Fruit fly (Drosophila melanogaster) whole organism, embryonic: ENCODE measurements around the gene plx.

Experiments used
- Antp ChIP-seq: fragments of 200-800 bp; sonication (Bioruptor generic); optimal IDR thresholded peaks from 3 replicates; lab custom pipeline; 2016; ENCODE audit warnings: missing biosample characterization, missing genetic modification characterization
- CG10462 ChIP-seq: fragments of 200-800 bp; sonication (Bioruptor generic); optimal IDR thresholded peaks from 2 replicates; lab custom pipeline; 2016; ENCODE audit warnings: missing biosample characterization, missing genetic modification characterization
- CG11247 ChIP-seq: fragments of 200-800 bp; sonication (Bioruptor generic); IDR thresholded peaks from 2 replicates; pipeline ENCODE4 v1.3.6; 2022; ENCODE audit warnings: missing biosample characterization, missing genetic modification characterization
- CG11504 ChIP-seq: fragments of 200-800 bp; sonication (Bioruptor generic); optimal IDR thresholded peaks from 3 replicates; lab custom pipeline; 2019; ENCODE audit warnings: missing biosample characterization, mild to moderate bottlenecking, missing genetic modification characterization, moderate library complexity
- CG13624 ChIP-seq: fragments of 200-800 bp; sonication (Bioruptor generic); optimal IDR thresholded peaks from 2 replicates; lab custom pipeline; 2016; ENCODE audit warnings: missing biosample characterization, missing genetic modification characterization
- CG14667 ChIP-seq: fragments of 200-800 bp; sonication (Bioruptor generic); IDR thresholded peaks from 2 replicates; pipeline ENCODE4 v1.3.6; 2022; ENCODE audit warnings: missing biosample characterization, missing genetic modification characterization
- CG15601 ChIP-seq: fragments of 200-800 bp; sonication (Bioruptor generic); optimal IDR thresholded peaks from 3 replicates; lab custom pipeline; 2019; ENCODE audit warnings: missing biosample characterization, mild to moderate bottlenecking, missing genetic modification characterization, moderate library complexity
- CG15696 ChIP-seq: fragments of 200-800 bp; sonication (Bioruptor generic); optimal IDR thresholded peaks from 2 replicates; lab custom pipeline; 2019; ENCODE audit warnings: missing biosample characterization, mild to moderate bottlenecking, missing genetic modification characterization, moderate library complexity
- CG16813 ChIP-seq: fragments of 200-800 bp; sonication (Bioruptor generic); IDR thresholded peaks from 3 replicates; pipeline ENCODE4 v1.3.6; 2022; ENCODE audit warnings: missing biosample characterization, missing genetic modification characterization; ENCODE audit not compliant: partially characterized antibody
- CG16815 ChIP-seq: fragments of 200-800 bp; sonication (Bioruptor generic); optimal IDR thresholded peaks from 3 replicates; lab custom pipeline; 2017; ENCODE audit warnings: missing biosample characterization, mild to moderate bottlenecking, missing genetic modification characterization
- CG18764 ChIP-seq: fragments of 200-800 bp; sonication (Bioruptor generic); optimal IDR thresholded peaks from 3 replicates; lab custom pipeline; 2016; ENCODE audit warnings: missing biosample characterization, missing genetic modification characterization
- CG2129 ChIP-seq: fragments of 200-800 bp; sonication (Bioruptor generic); IDR thresholded peaks from 2 replicates; pipeline ENCODE4 v1.3.6; 2022; ENCODE audit warnings: missing biosample characterization, missing genetic modification characterization; ENCODE audit not compliant: partially characterized antibody
- CG2678 ChIP-seq: fragments of 200-800 bp; sonication (Bioruptor generic); optimal IDR thresholded peaks from 3 replicates; lab custom pipeline; 2019; ENCODE audit warnings: missing biosample characterization, mild to moderate bottlenecking, missing genetic modification characterization, moderate library complexity
- CG31365 ChIP-seq: fragments of 200-800 bp; sonication (Bioruptor generic); optimal IDR thresholded peaks from 2 replicates; lab custom pipeline; 2018; ENCODE audit warnings: missing biosample characterization, mild to moderate bottlenecking, missing genetic modification characterization
- CG3407 ChIP-seq: fragments of 200-800 bp; sonication (Bioruptor generic); optimal IDR thresholded peaks from 2 replicates; lab custom pipeline; 2018; ENCODE audit warnings: missing biosample characterization, mild to moderate bottlenecking, missing genetic modification characterization
- CG34376 ChIP-seq: fragments of 200-800 bp; sonication (Bioruptor generic); optimal IDR thresholded peaks from 2 replicates; lab custom pipeline; 2018; ENCODE audit warnings: missing biosample characterization, mild to moderate bottlenecking, missing genetic modification characterization
- CG34422 ChIP-seq: fragments of 200-800 bp; sonication (Bioruptor generic); IDR thresholded peaks from 3 replicates; pipeline ENCODE4 v1.3.6; 2022; ENCODE audit warnings: missing biosample characterization, missing genetic modification characterization
- CG5953 ChIP-seq: fragments of 200-800 bp; sonication (Bioruptor generic); IDR thresholded peaks from 2 replicates; pipeline ENCODE4 v1.3.6; 2022; ENCODE audit warnings: missing biosample characterization, missing genetic modification characterization
- CG6813 ChIP-seq: fragments of 200-800 bp; sonication (Bioruptor generic); optimal IDR thresholded peaks from 2 replicates; lab custom pipeline; 2017; ENCODE audit warnings: missing biosample characterization, missing genetic modification characterization, mild to moderate bottlenecking, moderate library complexity, missing genetic modification reagents
- CG7928 ChIP-seq: fragments of 200-800 bp; sonication (Bioruptor generic); optimal IDR thresholded peaks from 2 replicates; lab custom pipeline; 2017; ENCODE audit warnings: missing biosample characterization, mild to moderate bottlenecking, missing genetic modification characterization
- CG9215 ChIP-seq: fragments of 200-800 bp; sonication (Bioruptor generic); IDR thresholded peaks from 2 replicates; pipeline ENCODE4 v1.3.6; 2022; ENCODE audit warnings: missing biosample characterization, missing genetic modification characterization
- Deaf1 ChIP-seq: fragments of 200-800 bp; optimal IDR thresholded peaks from 3 replicates; lab custom pipeline; 2019; ENCODE audit warnings: missing biosample characterization, mild to moderate bottlenecking, missing genetic modification characterization, moderate library complexity
- Fer2 ChIP-seq: fragments of 200-800 bp; sonication (Bioruptor generic); optimal IDR thresholded peaks from 2 replicates; lab custom pipeline; 2018; ENCODE audit warnings: missing biosample characterization, mild to moderate bottlenecking, missing genetic modification characterization, moderate library complexity
- Gug ChIP-seq: fragments of 200-800 bp; sonication (Bioruptor generic); IDR thresholded peaks from 4 replicates; pipeline ENCODE4 v1.3.6; 2022; ENCODE audit warnings: missing biosample characterization, missing genetic modification characterization
- MBD-R2 ChIP-seq: fragments of 200-800 bp; sonication (Bioruptor generic); IDR thresholded peaks from 2 replicates; pipeline ENCODE4 v1.3.6; 2022; ENCODE audit warnings: missing biosample characterization, missing genetic modification characterization
- br ChIP-seq: fragments of >200 bp; optimal IDR thresholded peaks from 2 replicates; lab custom pipeline; 2017
- cato ChIP-seq: fragments of 200-800 bp; sonication (Bioruptor generic); optimal IDR thresholded peaks from 2 replicates; lab custom pipeline; 2016; ENCODE audit warnings: missing biosample characterization, missing genetic modification characterization, borderline replicate concordance
- caup ChIP-seq: fragments of 200-800 bp; sonication (Bioruptor generic); optimal IDR thresholded peaks from 3 replicates; lab custom pipeline; 2017; ENCODE audit warnings: missing biosample characterization, mild to moderate bottlenecking, missing genetic modification characterization, moderate library complexity; ENCODE audit not compliant: severe bottlenecking
- danr ChIP-seq: fragments of 200-800 bp; sonication (Bioruptor generic); IDR thresholded peaks from 2 replicates; pipeline ENCODE4 v1.3.6; 2022; ENCODE audit warnings: missing biosample characterization, missing genetic modification characterization
- gfzf ChIP-seq: fragments of 200-800 bp; sonication (Bioruptor generic); optimal IDR thresholded peaks from 2 replicates; lab custom pipeline; 2016; ENCODE audit warnings: missing biosample characterization, mild to moderate bottlenecking, missing genetic modification characterization, moderate library complexity
- gro ChIP-seq: fragments of 200-800 bp; sonication (Bioruptor generic); optimal IDR thresholded peaks from 2 replicates; lab custom pipeline; 2016; ENCODE audit warnings: missing biosample characterization, missing genetic modification characterization
- gsb-n ChIP-seq: fragments of 200-800 bp; sonication (Bioruptor generic); optimal IDR thresholded peaks from 3 replicates; lab custom pipeline; 2018; ENCODE audit warnings: missing biosample characterization, mild to moderate bottlenecking, missing genetic modification characterization
- hb ChIP-seq: fragments of 200-800 bp; sonication (Bioruptor generic); IDR thresholded peaks from 3 replicates; pipeline ENCODE4 v1.3.6; 2022; ENCODE audit warnings: missing biosample characterization, missing genetic modification characterization; ENCODE audit not compliant: partially characterized antibody
- insv ChIP-seq, 2 experiments: fragments of 200-800 bp; sonication (Bioruptor generic); optimal IDR thresholded peaks; 3 replicates each; lab custom pipeline; 2016 to 2018; ENCODE audit warnings: missing biosample characterization in 2 of 2, missing genetic modification characterization in 2 of 2
- jing ChIP-seq: fragments of 200-800 bp; sonication (Bioruptor generic); optimal IDR thresholded peaks from 2 replicates; lab custom pipeline; 2018; ENCODE audit warnings: missing biosample characterization, mild to moderate bottlenecking, missing genetic modification characterization
- knrl ChIP-seq: fragments of 200-800 bp; sonication (Bioruptor generic); IDR thresholded peaks from 3 replicates; pipeline ENCODE4 v1.3.6; 2022; ENCODE audit warnings: missing biosample characterization, missing genetic modification characterization; ENCODE audit not compliant: partially characterized antibody
- lola ChIP-seq, 3 experiments: fragments of >200 bp in 2 of 3; fragments of 200-800 bp in 1 of 3; sonication (Bioruptor generic) in 1 of 3; optimal IDR thresholded peaks; 2 replicates each; lab custom pipeline; 2017 to 2019; ENCODE audit warnings: missing biosample characterization in 3 of 3, missing genetic modification characterization in 3 of 3, mild to moderate bottlenecking in 1 of 3, moderate library complexity in 1 of 3
- lov ChIP-seq, 2 experiments: fragments of 200-800 bp in 1 of 2; fragments of >200 bp in 1 of 2; sonication (Bioruptor generic) in 1 of 2; IDR thresholded peaks in 1 of 2; optimal IDR thresholded peaks in 1 of 2; 2 replicates in 1 of 2; 3 replicates in 1 of 2; pipeline versions ENCODE4 v1.3.6 to Lab custom; 2017 to 2022; ENCODE audit warnings: missing biosample characterization in 1 of 2, missing genetic modification characterization in 1 of 2
- mld ChIP-seq: fragments of 200-800 bp; sonication (Bioruptor generic); IDR thresholded peaks from 3 replicates; pipeline ENCODE4 v1.3.6; 2022; ENCODE audit warnings: missing biosample characterization, missing genetic modification characterization; ENCODE audit not compliant: partially characterized antibody
- onecut ChIP-seq: fragments of 200-800 bp; sonication (Bioruptor generic); IDR thresholded peaks from 2 replicates; pipeline ENCODE4 v1.3.6; 2022; ENCODE audit warnings: missing biosample characterization, missing genetic modification characterization
- pfk ChIP-seq: fragments of 200-800 bp; sonication (Bioruptor generic); optimal IDR thresholded peaks from 2 replicates; lab custom pipeline; 2018; ENCODE audit warnings: missing biosample characterization, mild to moderate bottlenecking, missing genetic modification characterization, moderate library complexity
- sc ChIP-seq, 3 experiments: fragments of >200 bp in 2 of 3; fragments of 200-800 bp in 1 of 3; sonication (Bioruptor generic) in 1 of 3; optimal IDR thresholded peaks; 2 replicates in 2 of 3; 3 replicates in 1 of 3; lab custom pipeline; 2017; ENCODE audit warnings: mild to moderate bottlenecking in 1 of 3, missing biosample characterization in 1 of 3, missing genetic modification characterization in 1 of 3, missing genetic modification reagents in 1 of 3
- slbo ChIP-seq: fragments of 200-800 bp; sonication (Bioruptor generic); IDR thresholded peaks from 2 replicates; pipeline ENCODE4 v1.3.6; 2022; ENCODE audit warnings: missing biosample characterization, missing genetic modification characterization
- unc-4 ChIP-seq: fragments of 200-800 bp; sonication (Bioruptor generic); IDR thresholded peaks from 2 replicates; pipeline ENCODE4 v1.3.6; 2022; ENCODE audit warnings: missing biosample characterization, missing genetic modification characterization; ENCODE audit not compliant: partially characterized antibody
- zen2 ChIP-seq: fragments of 200-800 bp; sonication (Bioruptor generic); IDR thresholded peaks from 3 replicates; pipeline ENCODE4 v1.3.6; 2022; ENCODE audit warnings: missing biosample characterization, missing genetic modification characterization; ENCODE audit not compliant: partially characterized antibody
- zfh1 ChIP-seq: fragments of 200-800 bp; sonication (Bioruptor generic); IDR thresholded peaks from 3 replicates; pipeline ENCODE4 v1.3.6; 2022; ENCODE audit warnings: missing biosample characterization, missing genetic modification characterization

Gene plx

dm6 chr3R:5658984-5659802 lies 26.5 kb upstream of the plx start (continued):
- TF ChIP-seq lov (optimal IDR thresholded peaks at IDR 0.05; lab: Kevin White, UChicago), result no peak
- TF ChIP-seq lov (GFP tag; IDR thresholded peaks at IDR 0.05; lab: Robert Waterston, UW), result no peak
- no peak for TF ChIP-seq cato (GFP tag; lab: Kevin White, UChicago)
- no peak for TF ChIP-seq caup (GFP tag; lab: Kevin White, UChicago)
- no peak for TF ChIP-seq CG31365 (tag; lab: Kevin White, UChicago)
- no peak for TF ChIP-seq CG14667 (GFP tag; lab: Robert Waterston, UW)
- no peak for TF ChIP-seq CG11247
- no peak for TF ChIP-seq CG5953
- no peak for TF ChIP-seq pfk (GFP tag; lab: Kevin White, UChicago)
- peak; percentile 39; the same call in 1 of the 3 replicates for TF ChIP-seq CG16813 (GFP tag; lab: Robert Waterston, UW)
- no peak for TF ChIP-seq CG11504
- TF ChIP-seq CG10462 (GFP tag; lab: Kevin White, UChicago), result no peak
- no peak for TF ChIP-seq gsb-n (tag; lab: Kevin White, UChicago)
- no peak for TF ChIP-seq CG9215 (GFP tag; lab: Robert Waterston, UW)
- no peak for TF ChIP-seq lola (GFP tag; optimal IDR thresholded peaks at IDR 0.05; lab: Kevin White, UChicago)
- TF ChIP-seq onecut, result no peak
- 0 out of 3 replicates have a peak, but pooled peaks have one; percentile 43 for TF ChIP-seq zfh1 (GFP tag; lab: Robert Waterston, UW)
- TF ChIP-seq jing (GFP tag; lab: Kevin White, UChicago), result no peak
- TF ChIP-seq CG34422 (GFP tag; lab: Robert Waterston, UW), result peak; percentile 20; the same call in 1 of the 3 replicates
- peak; percentile 3 for TF ChIP-seq Antp (GFP tag; lab: Kevin White, UChicago)
- peak; percentile 19; the same call in 1 of the 4 replicates for TF ChIP-seq Gug (GFP tag; lab: Robert Waterston, UW)
- TF ChIP-seq CG34376 (GFP tag; lab: Kevin White, UChicago), result peak; percentile 70
- no peak for TF ChIP-seq CG3407 (GFP tag; lab: Kevin White, UChicago)
- TF ChIP-seq CG15601, result no peak
- no peak for TF ChIP-seq gfzf (GFP tag; lab: Kevin White, UChicago)
- no peak for TF ChIP-seq CG6813 (GFP tag; lab: Kevin White, UChicago)
- no peak for TF ChIP-seq CG13624
- TF ChIP-seq CG15696 (tag; lab: Kevin White, UChicago), result no peak
- TF ChIP-seq knrl (GFP tag; lab: Robert Waterston, UW), result peak; percentile 36; the same call in 2 of the 3 replicates
- no peak for TF ChIP-seq unc-4
- no peak for TF ChIP-seq danr (GFP tag; lab: Robert Waterston, UW)
- TF ChIP-seq Deaf1 (tag; lab: Kevin White, UChicago), result no peak
- no peak for TF ChIP-seq CG2678 (tag; lab: Kevin White, UChicago)
- no peak for TF ChIP-seq CG16815 (GFP tag; lab: Kevin White, UChicago)
- no peak; the same call in 2 of the 3 replicates for TF ChIP-seq zen2 (GFP tag; lab: Robert Waterston, UW)
- TF ChIP-seq MBD-R2 (GFP tag; lab: Robert Waterston, UW), result peak; percentile 17; the same call in 1 of the 2 replicates
- peak; percentile 24; the same call in 1 of the 2 replicates for TF ChIP-seq CG2129 (GFP tag; lab: Robert Waterston, UW)
- TF ChIP-seq hb, result no peak
- no peak for TF ChIP-seq br (lab: Kevin White, UChicago)
- no peak for TF ChIP-seq gro (GFP tag; lab: Kevin White, UChicago)
- no peak for TF ChIP-seq CG18764
- no peak for TF ChIP-seq CG7928 (GFP tag; lab: Kevin White, UChicago)
- peak; percentile 37; the same call in 1 of the 3 replicates for TF ChIP-seq mld (GFP tag; lab: Robert Waterston, UW)
- TF ChIP-seq sc (optimal IDR thresholded peaks at IDR 0.05; lab: Kevin White, UChicago), result no peak
- no peak for TF ChIP-seq sc (GFP tag; optimal IDR thresholded peaks at IDR 0.05; lab: Kevin White, UChicago)
- TF ChIP-seq insv (GFP tag; optimal IDR thresholded peaks at IDR 0.05; lab: Kevin White, UChicago), result no peak
- TF ChIP-seq Fer2 (tag; lab: Kevin White, UChicago), result no peak
- TF ChIP-seq slbo (GFP tag; lab: Robert Waterston, UW), result peak; percentile 35; the same call in 1 of the 2 replicates
